3 worm cellular contexts compared by ENCODE assay signal in genomic region chrIV:6565605-6566004, ce11.
A peak's percentile ranks its signal among the peaks of the same experiment; 100 is the strongest.
TF ChIP-seq lines count a peak whose summit lies in the region.

No protein-coding gene starts in this region.

TF ChIP-seq in whole organism, L1 larva, 84 proteins besides CTCF, POLR2A, EP300 and RAD21:
- TF ChIP-seq elt-2 (tag; optimal IDR thresholded peaks at IDR 0.05; lab: Kevin White, UChicago) (no peak), snpc-4 (tag; optimal IDR thresholded peaks at IDR 0.05; lab: Kevin White, UChicago) (peak; percentile 13)
TF ChIP-seq in whole organism, L1 larva: peak in this region for 1.

TF ChIP-seq in whole organism, L3 larva, 47 proteins besides CTCF, POLR2A, EP300 and RAD21:
- TF ChIP-seq mml-1 (tag; optimal IDR thresholded peaks at IDR 0.05; lab: Kevin White, UChicago) (no peak), snpc-4 (tag; optimal IDR thresholded peaks at IDR 0.05; lab: Kevin White, UChicago) (peak; percentile 44)
TF ChIP-seq in whole organism, L3 larva: peak in this region for 1.

TF ChIP-seq in whole organism, young adult, 124 proteins besides CTCF, POLR2A, EP300 and RAD21:
- TF ChIP-seq aptf-3 (GFP tag; IDR thresholded peaks at IDR 0.05; lab: Robert Waterston, UW) (no peak), snpc-4 (GFP tag; optimal IDR thresholded peaks at IDR 0.05; lab: Kevin White, UChicago) (peak; percentile 47), snpc-4 (tag; optimal IDR thresholded peaks at IDR 0.05; lab: Kevin White, UChicago) (peak; percentile 3 to 76 (median 66)), ZK185.1 (tag; optimal IDR thresholded peaks at IDR 0.05; lab: Kevin White, UChicago; ENCODE audit: poor library complexity, severe bottlenecking) (no peak), hmg-20 (GFP tag; IDR thresholded peaks at IDR 0.05; lab: Robert Waterston, UW) (no peak), B0261.1 (tag; optimal IDR thresholded peaks at IDR 0.05; lab: Kevin White, UChicago) (no peak), ceh-58 (GFP tag; IDR thresholded peaks at IDR 0.05; lab: Robert Waterston, UW) (no peak), snpc-1.1 (tag; optimal IDR thresholded peaks at IDR 0.05; lab: Kevin White, UChicago; ENCODE audit: insufficient read depth) (peak; percentile 82), Y67H2A.10 (GFP tag; conservative IDR thresholded peaks at IDR 0.05; lab: Robert Waterston, UW) (no peak), Y53G8AR.9 (GFP tag; conservative IDR thresholded peaks at IDR 0.05; lab: Robert Waterston, UW) (no peak), mes-4 (tag; optimal IDR thresholded peaks at IDR 0.05; lab: Kevin White, UChicago) (no peak)

Comparison
In these comparisons a context has a peak if more than half of its experiments do, and no peak if none do; other contexts are left out.
1. Of the 8 proteins assayed by ChIP-seq in both whole organism, young adult and whole organism, L1 larva: peak only in whole organism, young adult: none; only in whole organism, L1 larva: none; in both: snpc-4; in neither: 7.